Worm (Caenorhabditis elegans): ENCODE measurements around the gene C18A3.7.
"Not testable (repeated sequence)": the region's sequence is repeated elsewhere in the genome, so short reads cannot be mapped to it uniquely, and the experiment has no call there.

The C18A3.7 gene

DNA sequence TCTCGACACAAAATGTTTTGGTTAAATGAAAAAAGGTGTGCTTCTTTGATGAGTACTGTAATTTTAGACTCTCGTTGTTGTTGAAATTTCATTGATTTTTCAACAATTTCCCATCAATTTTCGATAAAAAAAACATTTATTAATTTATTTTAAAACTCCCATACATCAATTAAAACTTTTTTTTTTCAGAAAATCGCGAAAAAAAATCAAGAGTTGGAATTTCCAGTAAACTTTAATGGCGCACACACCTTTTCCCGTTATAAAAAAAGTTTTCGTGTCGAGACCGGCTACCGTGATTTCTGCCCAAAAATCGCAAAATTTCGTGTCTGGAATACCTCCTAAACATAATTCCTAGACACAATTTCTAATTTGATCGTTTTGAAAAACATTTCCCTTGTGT is 35.4 kb downstream of the C18A3.7 start, which contains the start of gene C25H3.14:
C25H3.14 (plus strand) TSS at position 301 of the 400 bp plus-strand sequence.
- no peak for TF ChIP-seq egrh-3 (GFP tag; IDR thresholded peaks at IDR 0.05)
- TF ChIP-seq Y95B8A.8 (GFP tag; IDR thresholded peaks at IDR 0.05), result no peak
- TF ChIP-seq lin-26 (GFP tag; IDR thresholded peaks at IDR 0.05), result no peak

DNA sequence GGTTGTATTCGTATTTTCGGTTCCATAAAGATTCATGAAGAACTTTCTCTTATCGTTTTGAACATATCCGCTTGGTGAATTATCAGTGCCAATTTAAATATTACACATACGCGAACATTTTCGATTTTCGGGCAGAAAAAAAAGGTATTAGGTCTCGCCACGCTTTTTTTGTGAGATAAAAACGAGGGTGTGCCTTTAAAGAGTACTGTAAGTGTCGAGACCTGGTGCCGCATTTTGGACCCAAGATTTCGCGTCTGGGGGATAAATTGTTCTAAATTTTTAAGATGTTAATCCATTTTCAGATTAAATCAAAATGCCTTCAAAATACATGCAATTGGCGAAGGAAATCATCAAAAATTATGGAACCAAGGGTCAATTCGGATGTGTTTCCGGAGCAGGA is 36.4 kb downstream of the C18A3.7 start, which contains the start of gene C25H3.3:
C25H3.3 (plus strand) TSS at position 301 of the 400 bp plus-strand sequence.
- no peak for TF ChIP-seq egrh-3 (GFP tag; IDR thresholded peaks at IDR 0.05)
- no peak for TF ChIP-seq Y79H2A.3 (GFP tag; conservative IDR thresholded peaks at IDR 0.05)
- no peak for TF ChIP-seq B0261.1 (tag; optimal IDR thresholded peaks at IDR 0.05)
- TF ChIP-seq madf-10 (tag; optimal IDR thresholded peaks at IDR 0.05), result no peak
- no peak for TF ChIP-seq nhr-90 (tag; optimal IDR thresholded peaks at IDR 0.05)
- no peak for TF ChIP-seq egl-18 (GFP tag; IDR thresholded peaks at IDR 0.05)
- no peak for TF ChIP-seq ztf-28 (GFP tag; IDR thresholded peaks at IDR 0.05)
- TF ChIP-seq T07F8.4 (tag; optimal IDR thresholded peaks at IDR 0.05), result no peak
- TF ChIP-seq ztf-25 (GFP tag; IDR thresholded peaks at IDR 0.05), result no peak
- TF ChIP-seq zim-3 (tag; optimal IDR thresholded peaks at IDR 0.05), result no peak

ce11 chrII:5692919-5693318 is 37.3 kb downstream of the C18A3.7 start:
- not testable (repeated sequence) for TF ChIP-seq snpc-4 (GFP tag; optimal IDR thresholded peaks at IDR 0.05)
- peak in 2 of 4 experiments; percentile 64 to 82 for TF ChIP-seq snpc-4 (tag; optimal IDR thresholded peaks at IDR 0.05)
- TF ChIP-seq snpc-1.1 (tag; optimal IDR thresholded peaks at IDR 0.05; ENCODE audit: insufficient read depth), result peak; percentile 56

DNA sequence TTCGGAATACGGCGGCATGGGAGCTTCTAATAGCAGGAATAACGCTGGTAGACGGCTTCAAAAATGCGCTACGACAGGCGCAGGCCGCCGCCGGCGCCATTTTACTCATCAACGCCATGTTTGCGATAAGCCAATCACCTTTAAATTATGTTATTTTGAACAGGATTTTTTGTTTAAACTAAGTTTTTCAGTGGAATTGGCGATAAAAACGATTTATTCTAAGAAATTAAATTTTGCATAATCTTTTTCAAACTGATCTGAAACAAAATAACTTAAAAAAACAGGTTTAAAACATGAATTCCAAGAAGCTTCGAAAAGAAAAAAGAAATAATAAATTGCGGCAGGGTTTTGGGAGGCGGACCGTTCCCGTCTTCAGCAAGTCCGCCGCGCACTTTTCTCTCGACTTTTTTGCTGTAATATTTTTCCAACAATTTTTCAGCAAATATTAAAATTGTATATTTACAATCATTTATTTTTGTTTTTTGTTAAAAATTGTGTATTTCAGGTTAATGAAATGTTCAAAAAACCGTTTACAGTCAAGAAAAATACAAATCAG is 38.9 kb downstream of the C18A3.7 start, which contains the start of the genes ndub-5 and eif-2D:
ndub-5 (minus strand) TSS at position 138 of the 556 bp plus-strand sequence.
eif-2D (plus strand) TSS at position 506 of the 556 bp plus-strand sequence.
- no peak for TF ChIP-seq lsy-27 (tag; optimal IDR thresholded peaks at IDR 0.05; ENCODE audit: borderline replicate concordance, insufficient read depth)
- no peak for TF ChIP-seq T26A5.8 (tag; optimal IDR thresholded peaks at IDR 0.05)
- no peak for TF ChIP-seq nhr-90 (tag; optimal IDR thresholded peaks at IDR 0.05)
- no peak for TF ChIP-seq ama-1 (optimal IDR thresholded peaks at IDR 0.05)
- TF ChIP-seq ama-1 (GFP tag; optimal IDR thresholded peaks at IDR 0.05), result no peak
- no peak for TF ChIP-seq snpc-4 (GFP tag; optimal IDR thresholded peaks at IDR 0.05)
- peak in 1 of 4 experiments; percentile 23 for TF ChIP-seq snpc-4 (tag; optimal IDR thresholded peaks at IDR 0.05)
- TF ChIP-seq tbp1 (GFP tag; optimal IDR thresholded peaks at IDR 0.05), result no peak
- peak; percentile 2 for TF ChIP-seq snpc-1.1 (tag; optimal IDR thresholded peaks at IDR 0.05; ENCODE audit: insufficient read depth)

ce11 chrII:5688959-5689358 is 41.3 kb downstream of the C18A3.7 start, which contains the start of gene C25H3.11:
TSS of gene C25H3.11 (minus strand) at chrII:5689040.
- TF ChIP-seq madf-6 (GFP tag; IDR thresholded peaks at IDR 0.05) (peak; percentile 12; the same call in 1 of the 2 replicates), ama-1 (optimal IDR thresholded peaks at IDR 0.05) (no peak), ama-1 (GFP tag; optimal IDR thresholded peaks at IDR 0.05) (no peak), nfya-1 (tag; optimal IDR thresholded peaks at IDR 0.05; ENCODE audit: borderline replicate concordance, insufficient read depth) (no peak), aptf-3 (GFP tag; IDR thresholded peaks at IDR 0.05) (no peak), F52B5.7 (tag; optimal IDR thresholded peaks at IDR 0.05) (no peak), egl-44 (GFP tag; IDR thresholded peaks at IDR 0.05) (no peak), F57A8.1 (GFP tag; optimal IDR thresholded peaks at IDR 0.05) (no peak), tlf-1 (GFP tag; optimal IDR thresholded peaks at IDR 0.05) (peak; percentile 21), B0261.1 (tag; optimal IDR thresholded peaks at IDR 0.05) (no peak), lin-40 (tag; optimal IDR thresholded peaks at IDR 0.05) (peak; percentile 6), tbp1 (GFP tag; optimal IDR thresholded peaks at IDR 0.05) (peak; percentile 41), nhr-179 (tag; optimal IDR thresholded peaks at IDR 0.05) (no peak), nhr-80 (tag; optimal IDR thresholded peaks at IDR 0.05) (peak; percentile 61), B0019.2 (GFP tag; conservative IDR thresholded peaks at IDR 0.05) (no peak), lin-54 (GFP tag; optimal IDR thresholded peaks at IDR 0.05) (no peak), ceh-100 (GFP tag; IDR thresholded peaks at IDR 0.05) (no peak), lag-1 (GFP tag; IDR thresholded peaks at IDR 0.05) (no peak), madf-10 (tag; optimal IDR thresholded peaks at IDR 0.05) (peak; percentile 10), Y95B8A.8 (GFP tag; IDR thresholded peaks at IDR 0.05) (no peak), him-1 (tag; optimal IDR thresholded peaks at IDR 0.05) (no peak), lin-35 (GFP tag; optimal IDR thresholded peaks at IDR 0.05) (peak in 1 of 3 experiments; percentile 2), zim-3 (tag; optimal IDR thresholded peaks at IDR 0.05) (no peak), xnd-1 (tag; optimal IDR thresholded peaks at IDR 0.05) (no peak), ZK185.1 (tag; optimal IDR thresholded peaks at IDR 0.05; ENCODE audit: poor library complexity, severe bottlenecking) (no peak), K11D2.4 (GFP tag; IDR thresholded peaks at IDR 0.05) (no peak)

Data from whole organism, young adult.